Worm (Caenorhabditis elegans) whole organism, late embryonic: ENCODE data around the gene ugtp-1.

Experiments
- C38D4.7 ChIP-seq: fragments of 200-800 bp; sonication (Bioruptor generic); optimal IDR thresholded peaks from 2 replicates; lab custom pipeline; 2018; ENCODE audit warnings: mild to moderate bottlenecking, missing genetic modification characterization, moderate library complexity, missing compliant biosample characterization
- F13H6.1 ChIP-seq: sonication (generic microtip); optimal IDR thresholded peaks from 2 replicates; lab custom pipeline; 2016; ENCODE audit warnings: missing genetic modification characterization, missing compliant biosample characterization
- T23F11.4 ChIP-seq: fragments of 200-800 bp; sonication (Bioruptor generic); optimal IDR thresholded peaks from 2 replicates; lab custom pipeline; 2018; ENCODE audit warnings: mild to moderate bottlenecking, missing genetic modification characterization, missing compliant biosample characterization
- ahr-1 ChIP-seq: sonication (generic microtip); optimal IDR thresholded peaks from 2 replicates; lab custom pipeline; 2016; ENCODE audit warnings: missing genetic modification characterization, missing compliant biosample characterization
- ceh-18 ChIP-seq: sonication (generic microtip); optimal IDR thresholded peaks from 2 replicates; lab custom pipeline; 2016; ENCODE audit warnings: missing genetic modification characterization, missing compliant biosample characterization
- ceh-24 ChIP-seq: sonication (generic microtip); optimal IDR thresholded peaks from 2 replicates; lab custom pipeline; 2016; ENCODE audit warnings: mild to moderate bottlenecking, missing genetic modification characterization, missing compliant biosample characterization
- ceh-31 ChIP-seq: sonication (generic microtip); optimal IDR thresholded peaks from 2 replicates; lab custom pipeline; 2016; ENCODE audit warnings: missing genetic modification characterization, missing compliant biosample characterization
- ceh-45 ChIP-seq: fragments of 200-800 bp; sonication (Bioruptor generic); IDR thresholded peaks from 2 replicates; pipeline ENCODE4 v1.3.6; 2022; ENCODE audit warnings: missing genetic modification reagents, missing genetic modification characterization, missing compliant biosample characterization
- ceh-9 ChIP-seq: sonication (generic microtip); optimal IDR thresholded peaks from 2 replicates; lab custom pipeline; 2016; ENCODE audit warnings: mild to moderate bottlenecking, missing genetic modification characterization, inconsistent platforms, missing compliant biosample characterization
- dmd-4 ChIP-seq: sonication (generic microtip); optimal IDR thresholded peaks from 2 replicates; lab custom pipeline; 2016; ENCODE audit warnings: borderline replicate concordance, missing genetic modification characterization, missing compliant biosample characterization
- dve-1 ChIP-seq: sonication (generic microtip); optimal IDR thresholded peaks from 2 replicates; lab custom pipeline; 2017; ENCODE audit warnings: antibody characterized with exemption, mild to moderate bottlenecking, missing genetic modification characterization, missing compliant biosample characterization
- elt-2 ChIP-seq: sonication (generic microtip); optimal IDR thresholded peaks from 2 replicates; lab custom pipeline; 2016; ENCODE audit warnings: missing genetic modification reagents, missing genetic modification characterization, missing compliant biosample characterization
- elt-4 ChIP-seq: sonication (generic microtip); optimal IDR thresholded peaks from 2 replicates; lab custom pipeline; 2016; ENCODE audit warnings: missing genetic modification characterization, missing compliant biosample characterization
- ets-4 ChIP-seq: sonication (generic microtip); optimal IDR thresholded peaks from 2 replicates; lab custom pipeline; 2016; ENCODE audit warnings: missing genetic modification characterization, missing compliant biosample characterization
- eyg-1 ChIP-seq: sonication (generic microtip); optimal IDR thresholded peaks from 2 replicates; lab custom pipeline; 2016; ENCODE audit warnings: missing genotype, missing genetic modification characterization, missing compliant biosample characterization
- fkh-10 ChIP-seq: fragments of 150-350 bp; optimal IDR thresholded peaks from 2 replicates; lab custom pipeline; 2014; ENCODE audit warnings: missing biosample characterization, missing genetic modification reagents, missing genetic modification characterization
- hlh-15 ChIP-seq: sonication (generic microtip); optimal IDR thresholded peaks from 2 replicates; lab custom pipeline; 2016; ENCODE audit warnings: missing genetic modification characterization, missing compliant biosample characterization
- lim-6 ChIP-seq: sonication (generic microtip); optimal IDR thresholded peaks from 2 replicates; lab custom pipeline; 2016; ENCODE audit warnings: missing genetic modification characterization, missing compliant biosample characterization
- nhr-232 ChIP-seq: sonication (generic microtip); optimal IDR thresholded peaks from 2 replicates; lab custom pipeline; 2016; ENCODE audit warnings: missing genetic modification characterization, missing compliant biosample characterization
- odd-2 ChIP-seq: sonication (generic microtip); optimal IDR thresholded peaks from 2 replicates; lab custom pipeline; 2017; ENCODE audit warnings: antibody characterized with exemption, mild to moderate bottlenecking, missing genetic modification characterization, missing compliant biosample characterization
- pag-3 ChIP-seq: sonication (generic microtip); optimal IDR thresholded peaks from 2 replicates; lab custom pipeline; 2016; ENCODE audit warnings: missing compliant biosample characterization, missing genetic modification characterization, borderline replicate concordance
- pha-2 ChIP-seq: sonication (generic microtip); optimal IDR thresholded peaks from 2 replicates; lab custom pipeline; 2017; ENCODE audit warnings: mild to moderate bottlenecking, missing genetic modification characterization, missing compliant biosample characterization
- pqm-1 ChIP-seq: sonication (generic microtip); optimal IDR thresholded peaks from 2 replicates; lab custom pipeline; 2016; ENCODE audit warnings: missing genetic modification characterization, missing compliant biosample characterization
- rnt-1 ChIP-seq: sonication (generic microtip); optimal IDR thresholded peaks from 2 replicates; lab custom pipeline; 2016; ENCODE audit warnings: missing genetic modification characterization, missing compliant biosample characterization
- sdc-2 ChIP-seq: sonication (generic microtip); optimal IDR thresholded peaks from 2 replicates; lab custom pipeline; 2016; ENCODE audit warnings: missing genotype, missing genetic modification characterization, missing compliant biosample characterization
- sox-2 ChIP-seq: fragments of 200-800 bp; sonication (Bioruptor generic); IDR thresholded peaks from 2 replicates; pipeline ENCODE4 v1.3.6; 2022; ENCODE audit warnings: missing genetic modification reagents, missing genetic modification characterization, missing compliant biosample characterization
- syd-9 ChIP-seq: sonication (generic microtip); optimal IDR thresholded peaks from 2 replicates; lab custom pipeline; 2016; ENCODE audit warnings: mild to moderate bottlenecking, missing genetic modification characterization, moderate library complexity, missing compliant biosample characterization
- ttx-3 ChIP-seq: sonication (generic microtip); optimal IDR thresholded peaks from 2 replicates; lab custom pipeline; 2016; ENCODE audit warnings: missing genetic modification reagents, missing genetic modification characterization, missing compliant biosample characterization
- unc-3 ChIP-seq, 2 experiments: fragments of 200-800 bp in 1 of 2; sonication (Bioruptor generic) in 1 of 2; sonication (generic microtip) in 1 of 2; conservative IDR thresholded peaks in 1 of 2; optimal IDR thresholded peaks in 1 of 2; 2 replicates each; pipeline versions ENCODE4 v1.3.6 to Lab custom; 2016 to 2022; ENCODE audit warnings: missing compliant biosample characterization in 2 of 2, missing genetic modification characterization in 2 of 2, missing genetic modification reagents in 1 of 2
- unc-42 ChIP-seq: sonication (generic microtip); optimal IDR thresholded peaks from 2 replicates; lab custom pipeline; 2016; ENCODE audit warnings: missing genotype, missing genetic modification characterization, missing compliant biosample characterization
- unc-55 ChIP-seq: sonication (generic microtip); optimal IDR thresholded peaks from 2 replicates; lab custom pipeline; 2017; ENCODE audit warnings: missing biosample characterization, missing genetic modification reagents, missing genetic modification characterization
- unc-86 ChIP-seq: sonication (generic microtip); optimal IDR thresholded peaks from 2 replicates; lab custom pipeline; 2016; ENCODE audit warnings: missing genetic modification characterization, missing compliant biosample characterization
- zip-5 ChIP-seq: sonication (generic microtip); optimal IDR thresholded peaks from 2 replicates; lab custom pipeline; 2016; ENCODE audit warnings: missing genetic modification characterization, missing compliant biosample characterization

The ugtp-1 gene

DNA sequence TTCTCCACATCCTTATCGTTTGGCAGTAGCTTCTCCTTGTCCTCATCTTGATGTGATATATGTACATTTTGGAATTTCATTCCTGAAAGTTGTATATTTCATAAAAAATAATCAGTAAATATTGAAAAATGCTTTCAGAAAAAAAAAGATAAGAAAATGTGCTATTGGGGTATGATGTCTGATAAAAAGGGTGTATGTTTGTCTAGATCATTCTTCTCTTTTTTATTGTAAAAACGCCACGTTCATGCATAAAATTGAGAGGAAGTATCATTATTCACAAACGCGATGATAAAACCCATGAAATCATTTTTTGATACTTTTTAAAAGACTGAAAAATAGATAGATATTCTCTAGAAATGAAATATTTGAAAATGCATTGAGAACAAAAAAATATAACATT is 1.9 kb downstream of the ugtp-1 start:
- peak; percentile 75 for TF ChIP-seq elt-2 (tag; lab: Kevin White, UChicago)
- no peak for TF ChIP-seq lim-6 (tag; lab: Kevin White, UChicago)

- TF ChIP-seq ttx-3 (tag; lab: Kevin White, UChicago) (no peak), fkh-10 (GFP tag; lab: Kevin White, UChicago) (no peak), ahr-1 (tag; lab: Kevin White, UChicago) (no peak), unc-86 (tag; lab: Kevin White, UChicago) (no peak), elt-4 (no peak), ceh-18 (no peak)
Observed at ce11 chrIII:8745214-8745613, 5.3 kb downstream of the ugtp-1 start.

DNA sequence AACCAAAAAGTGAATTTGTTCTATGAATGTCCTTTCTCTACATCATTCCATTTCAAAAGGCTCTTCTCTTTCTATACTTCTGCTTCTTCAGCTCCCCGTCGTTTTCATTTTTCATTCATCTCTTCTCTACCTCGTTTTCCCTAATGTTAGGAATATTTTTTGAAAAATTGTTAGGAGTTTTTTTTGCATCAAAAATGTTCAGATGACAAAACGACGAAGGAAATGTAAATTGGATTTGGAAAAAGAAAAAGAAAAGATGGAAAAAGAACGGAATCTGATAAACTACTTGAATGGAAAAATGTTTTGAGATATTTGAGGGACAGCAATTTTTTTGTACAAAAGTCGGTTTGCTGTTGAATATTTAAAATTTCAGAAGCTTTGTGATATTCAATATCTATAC is 5.7 kb downstream of the ugtp-1 start:
- TF ChIP-seq T23F11.4 (GFP tag; lab: Kevin White, UChicago): no peak
- TF ChIP-seq sox-2 (GFP tag; lab: Robert Waterston, UW): no peak
- TF ChIP-seq ceh-31 (tag; lab: Kevin White, UChicago): no peak
- TF ChIP-seq sdc-2 (tag; lab: Kevin White, UChicago): no peak
- TF ChIP-seq odd-2 (tag; lab: Kevin White, UChicago): no peak
- no peak for TF ChIP-seq ceh-9 (tag; lab: Kevin White, UChicago)
- TF ChIP-seq hlh-15 (tag; lab: Kevin White, UChicago): no peak
- no peak for TF ChIP-seq pqm-1 (tag; lab: Kevin White, UChicago)
- TF ChIP-seq pag-3 (tag; lab: Kevin White, UChicago): no peak
- no peak for TF ChIP-seq unc-55 (GFP tag; lab: Kevin White, UChicago)

DNA sequence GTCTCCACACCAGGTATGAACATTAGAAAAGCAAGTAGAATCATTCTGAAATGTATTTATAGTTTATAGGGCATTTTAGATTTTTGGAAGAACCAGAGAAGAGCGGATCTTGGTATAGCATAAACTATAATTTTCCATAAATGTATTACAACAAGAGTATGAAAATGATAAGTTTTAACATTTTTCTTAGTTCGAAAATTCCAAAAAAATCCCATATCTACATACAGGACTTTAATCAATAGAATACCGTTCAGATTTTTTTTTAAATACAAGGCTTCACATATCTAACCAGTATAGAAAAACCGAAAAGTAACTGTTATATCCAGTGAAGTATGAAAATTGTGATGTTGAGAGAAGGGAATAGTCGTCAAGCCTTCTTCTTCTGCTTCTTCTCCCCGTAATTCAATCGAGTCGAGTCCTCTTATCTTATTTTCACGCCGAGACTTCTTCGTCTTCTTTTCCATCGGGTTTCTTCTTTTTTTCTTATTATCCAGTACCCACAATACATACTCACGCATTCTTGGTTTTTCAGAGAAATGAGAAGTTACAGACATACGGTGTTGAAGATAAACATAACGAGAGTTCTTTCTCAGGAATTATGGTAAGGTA is 6.6 kb downstream of the ugtp-1 start, which contains the start of gene ZK370.6:
TSS of gene ZK370.6 (minus strand) at position 51 of the 609 bp plus-strand sequence.
- no peak for TF ChIP-seq ceh-45 (GFP tag; lab: Robert Waterston, UW)
- peak; percentile 91 for TF ChIP-seq unc-42 (tag; lab: Kevin White, UChicago)
- TF ChIP-seq, all 69 proteins: peak for 1

DNA sequence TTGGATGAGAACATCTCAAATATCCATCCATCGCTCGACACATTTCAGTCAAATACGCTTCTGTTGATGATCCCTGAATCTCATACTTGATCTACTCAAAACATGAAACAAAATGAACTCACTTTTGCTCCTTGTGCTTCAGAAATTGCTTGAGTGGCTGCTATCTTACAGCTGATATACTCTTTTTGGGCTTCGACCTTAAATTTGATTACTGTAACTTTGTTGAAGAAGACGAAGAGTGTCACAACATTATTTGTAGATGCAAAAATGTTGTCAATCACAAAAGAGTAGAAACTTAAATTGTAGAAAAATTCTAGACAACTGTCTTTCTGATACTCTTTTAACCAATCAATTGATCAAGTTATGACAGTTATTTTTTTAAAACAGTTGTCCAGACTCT is 7.9 kb downstream of the ugtp-1 start:
- TF ChIP-seq unc-3 (GFP tag; conservative IDR thresholded peaks at IDR 0.05; lab: Robert Waterston, UW): no peak
- TF ChIP-seq unc-3 (tag; optimal IDR thresholded peaks at IDR 0.05; lab: Kevin White, UChicago): no peak
- TF ChIP-seq dve-1 (tag; lab: Kevin White, UChicago): no peak
- TF ChIP-seq pha-2 (tag; lab: Kevin White, UChicago): no peak
- no peak for TF ChIP-seq F13H6.1
- no peak for TF ChIP-seq C38D4.7
- TF ChIP-seq hlh-15 (tag; lab: Kevin White, UChicago): no peak
- TF ChIP-seq unc-86 (tag; lab: Kevin White, UChicago): no peak
- TF ChIP-seq eyg-1 (tag; lab: Kevin White, UChicago): no peak
- TF ChIP-seq pag-3 (tag; lab: Kevin White, UChicago): no peak
- no peak for TF ChIP-seq dmd-4 (tag; lab: Kevin White, UChicago)
- no peak for TF ChIP-seq ceh-31 (tag; lab: Kevin White, UChicago)
- TF ChIP-seq ceh-18: no peak
- no peak for TF ChIP-seq zip-5
- no peak for TF ChIP-seq nhr-232
- TF ChIP-seq ets-4: no peak
- no peak for TF ChIP-seq sox-2 (GFP tag; lab: Robert Waterston, UW)
- TF ChIP-seq T23F11.4 (GFP tag; lab: Kevin White, UChicago): no peak
- no peak for TF ChIP-seq rnt-1 (tag; lab: Kevin White, UChicago)
- TF ChIP-seq ceh-24: no peak
- no peak for TF ChIP-seq syd-9 (tag; lab: Kevin White, UChicago)
